Worm (Caenorhabditis elegans): ENCODE data around the gene F40G9.18.

F40G9.18 gene

DNA sequence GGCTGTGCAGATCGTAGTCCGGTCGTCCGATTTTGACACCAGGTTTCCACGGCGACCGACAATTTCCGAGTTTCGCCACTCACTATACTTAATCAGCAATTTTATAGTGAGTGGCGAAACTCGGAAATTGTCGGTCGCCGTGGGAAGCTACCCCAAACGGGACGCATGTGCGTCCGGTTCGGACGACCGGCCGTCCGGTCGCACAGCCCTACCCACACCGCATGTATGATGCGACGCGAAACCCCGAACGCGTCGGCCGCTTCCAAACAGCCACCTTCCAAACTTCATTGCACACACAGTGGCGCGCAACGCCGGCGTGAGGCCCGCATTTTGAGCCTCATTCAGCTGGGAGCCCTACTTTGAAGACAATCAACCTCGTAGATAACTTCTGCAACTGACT is 18.3 kb downstream of the F40G9.18 start:
- no peak for TF ChIP-seq nhr-41 (GFP tag; IDR thresholded peaks at IDR 0.05)
- TF ChIP-seq set-16 (GFP tag; IDR thresholded peaks at IDR 0.05) = peak; percentile 81

DNA sequence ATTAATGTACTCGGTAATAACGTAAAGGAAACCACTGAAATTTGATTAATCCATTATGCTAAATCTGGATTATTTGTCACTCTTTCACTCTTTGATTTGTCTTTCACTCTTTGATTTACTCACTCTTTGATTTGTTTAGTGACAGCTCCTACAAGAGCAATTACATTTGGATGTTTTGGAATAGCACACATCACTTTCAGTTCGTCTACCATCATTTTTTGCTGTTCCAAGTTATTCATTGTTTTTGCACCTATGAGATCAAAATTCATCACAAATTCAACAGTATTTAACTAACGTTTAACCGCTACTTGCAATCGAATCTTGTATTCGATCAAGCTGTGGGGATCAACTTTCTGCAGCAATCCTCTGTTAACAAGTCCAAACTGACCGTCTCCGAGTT is 20.2 kb downstream of the F40G9.18 start:
- TF ChIP-seq Y5F2A.4 (GFP tag; optimal IDR thresholded peaks at IDR 0.05) = no peak
- TF ChIP-seq Y105C5A.15 (GFP tag; IDR thresholded peaks at IDR 0.05) = no peak
- TF ChIP-seq unc-62 (GFP tag; optimal IDR thresholded peaks at IDR 0.05 in 1 of 2) = peak in 1 of 2 experiments; percentile 60
- TF ChIP-seq unc-62 (tag; optimal IDR thresholded peaks at IDR 0.05) = no peak
- TF ChIP-seq zip-2 (tag; optimal IDR thresholded peaks at IDR 0.05) = no peak
- no peak for TF ChIP-seq jun-1 (tag; optimal IDR thresholded peaks at IDR 0.05)
- TF ChIP-seq ceh-28 (tag; optimal IDR thresholded peaks at IDR 0.05) = no peak
- TF ChIP-seq lin-29 (GFP tag; IDR thresholded peaks at IDR 0.05) = no peak

DNA sequence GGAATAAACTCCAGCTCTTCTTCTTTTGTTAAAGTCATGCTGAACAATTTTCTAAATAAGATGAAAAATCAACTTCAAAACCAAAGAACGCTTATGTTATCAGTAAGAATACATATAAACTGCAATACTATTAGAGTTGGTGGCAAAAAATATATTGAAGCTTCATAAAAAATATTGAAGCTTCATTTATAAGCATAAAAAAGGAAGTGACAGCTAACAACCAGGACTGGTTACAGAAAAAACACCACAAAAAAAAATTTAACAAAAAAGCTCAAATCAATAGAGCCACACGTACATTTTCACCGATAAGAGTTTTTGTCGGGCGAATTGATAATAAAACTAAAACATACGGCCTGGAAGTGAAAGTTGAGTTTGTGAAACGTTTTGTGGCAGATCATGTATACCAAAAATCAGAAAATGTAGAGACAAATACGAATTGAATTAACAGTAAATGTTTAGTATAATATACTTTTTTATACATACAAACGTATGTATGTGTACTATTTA is 21.8 kb downstream of the F40G9.18 start, which contains the start of gene sqst-5:
Gene sqst-5, minus strand, starts transcription at position 51 of the 507 bp plus-strand sequence.
- TF ChIP-seq daf-16 (GFP tag; optimal IDR thresholded peaks at IDR 0.05) = no peak
- TF ChIP-seq daf-16 (tag; optimal IDR thresholded peaks at IDR 0.05) = peak; percentile 46
- no peak for TF ChIP-seq unc-62 (GFP tag; optimal IDR thresholded peaks at IDR 0.05 in 1 of 2)
- TF ChIP-seq unc-62 (tag; optimal IDR thresholded peaks at IDR 0.05) = no peak
- no peak for TF ChIP-seq dmd-9 (GFP tag; IDR thresholded peaks at IDR 0.05)
- no peak for TF ChIP-seq attf-4 (tag; optimal IDR thresholded peaks at IDR 0.05)
- peak; percentile 34; the same call in 1 of the 2 replicates for TF ChIP-seq dmd-6 (GFP tag; IDR thresholded peaks at IDR 0.05)
- TF ChIP-seq sdz-12 (GFP tag; optimal IDR thresholded peaks at IDR 0.05) = no peak
- no peak for TF ChIP-seq nhr-111 (GFP tag; optimal IDR thresholded peaks at IDR 0.05)
- TF ChIP-seq hif-1 (tag; optimal IDR thresholded peaks at IDR 0.05) = no peak
- no peak for TF ChIP-seq set-16 (GFP tag; IDR thresholded peaks at IDR 0.05)
- peak; percentile 66 for TF ChIP-seq nhr-28 (tag; optimal IDR thresholded peaks at IDR 0.05)
- no peak for TF ChIP-seq nhr-25 (tag; optimal IDR thresholded peaks at IDR 0.05; ENCODE audit: borderline replicate concordance, insufficient read depth)
- TF ChIP-seq lin-1 (GFP tag; IDR thresholded peaks at IDR 0.05) = no peak
- no peak for TF ChIP-seq mep-1 (tag; optimal IDR thresholded peaks at IDR 0.05)
- TF ChIP-seq mxl-3 (GFP tag; optimal IDR thresholded peaks at IDR 0.05) = no peak
- no peak for TF ChIP-seq madf-9 (GFP tag; conservative IDR thresholded peaks at IDR 0.05)
- no peak for TF ChIP-seq fkh-10 (GFP tag; optimal IDR thresholded peaks at IDR 0.05)
- no peak for TF ChIP-seq mxl-2 (GFP tag; conservative IDR thresholded peaks at IDR 0.05)
- TF ChIP-seq hmg-1.1 (GFP tag; IDR thresholded peaks at IDR 0.05) = no peak
- no peak for TF ChIP-seq cey-2 (tag; optimal IDR thresholded peaks at IDR 0.05; ENCODE audit: borderline replicate concordance, insufficient read depth)
- TF ChIP-seq T26A8.4 (GFP tag; IDR thresholded peaks at IDR 0.05) = no peak
- peak; percentile 66 for TF ChIP-seq dve-1 (tag; optimal IDR thresholded peaks at IDR 0.05; ENCODE audit: insufficient read depth)
- TF ChIP-seq nhr-6 (tag; optimal IDR thresholded peaks at IDR 0.05) = no peak
- no peak for TF ChIP-seq lsy-2 (tag; optimal IDR thresholded peaks at IDR 0.05)
- no peak for TF ChIP-seq ZK546.5 (tag; optimal IDR thresholded peaks at IDR 0.05)
- no peak for TF ChIP-seq F26F4.8 (GFP tag; conservative IDR thresholded peaks at IDR 0.05)
- no peak for TF ChIP-seq snpc-4 (tag; optimal IDR thresholded peaks at IDR 0.05)
- TF ChIP-seq nhr-237 (tag; optimal IDR thresholded peaks at IDR 0.05) = no peak
- TF ChIP-seq hlh-11 (tag; optimal IDR thresholded peaks at IDR 0.05) = peak; percentile 15
- no peak for TF ChIP-seq Y48G9A.11 (GFP tag; IDR thresholded peaks at IDR 0.05)
- no peak for TF ChIP-seq ztf-7 (tag; optimal IDR thresholded peaks at IDR 0.05)
- TF ChIP-seq T20F7.1 (GFP tag; optimal IDR thresholded peaks at IDR 0.05) = peak; percentile 33
- TF ChIP-seq duxl-1 (tag; optimal IDR thresholded peaks at IDR 0.05; ENCODE audit: poor library complexity) = no peak
- TF ChIP-seq tag-97 (GFP tag; IDR thresholded peaks at IDR 0.05) = no peak
- peak; percentile 63 for TF ChIP-seq pqm-1 (tag; optimal IDR thresholded peaks at IDR 0.05)
